Worm (Caenorhabditis elegans) whole organism, midembryonic: ENCODE data around the gene W08E12.7.

Experiments
- T22C8.4 ChIP-seq: fragments of 200-800 bp; sonication (Bioruptor generic); IDR thresholded peaks from 2 replicates; pipeline ENCODE4 v1.3.6; 2022; ENCODE audit warnings: missing genetic modification characterization, missing compliant biosample characterization
- cog-1 ChIP-seq: sonication (generic microtip); optimal IDR thresholded peaks from 2 replicates; lab custom pipeline; 2016; ENCODE audit warnings: missing genetic modification characterization, missing compliant biosample characterization
- med-1 ChIP-seq: sonication (generic microtip); optimal IDR thresholded peaks from 2 replicates; lab custom pipeline; 2017; ENCODE audit warnings: missing genetic modification characterization, mild to moderate bottlenecking, missing compliant biosample characterization, antibody characterized with exemption, missing genetic modification reagents; ENCODE audit not compliant: insufficient read depth
- ref-1 ChIP-seq: fragments of 200-800 bp; sonication (Bioruptor generic); conservative IDR thresholded peaks from 2 replicates; pipeline ENCODE4 v1.3.6; 2022; ENCODE audit warnings: missing genetic modification reagents, missing genetic modification characterization, missing compliant biosample characterization

DNA sequence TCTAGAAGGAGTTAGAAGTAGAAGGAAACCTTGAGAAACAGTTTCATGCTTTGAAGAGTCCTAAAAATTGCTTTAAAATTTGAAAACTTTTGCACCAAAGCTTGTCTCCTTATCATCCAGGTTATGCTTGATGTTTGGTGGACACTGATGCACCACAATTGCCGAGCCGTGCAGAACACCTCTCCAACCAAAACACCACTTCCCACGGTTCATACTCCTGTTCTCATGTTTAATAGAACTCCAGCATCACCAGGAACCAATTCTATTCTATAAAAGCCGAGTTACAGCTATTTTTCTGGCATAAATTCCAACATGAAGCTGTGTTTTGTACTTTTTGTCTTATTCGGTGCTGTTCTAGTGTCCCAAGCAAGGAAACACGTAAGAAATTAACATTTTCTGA is 46.2 kb downstream of the W08E12.7 start, which contains the start of gene F42A6.2:
- TF ChIP-seq ref-1 (GFP tag; lab: Robert Waterston, UW) = no peak
- TF ChIP-seq cog-1 = no peak
- TF ChIP-seq med-1 = no peak
- TF ChIP-seq T22C8.4 (GFP tag; lab: Robert Waterston, UW) = no peak
